Fruit fly (Drosophila melanogaster) whole organism, adult: ENCODE results near the gene CG42750.
A peak's percentile ranks its signal among the peaks of the same experiment; 100 is the strongest.

Experiments used
- CG11617 ChIP-seq: fragments of 200-800 bp; sonication (Bioruptor generic); optimal IDR thresholded peaks from 2 replicates; lab custom pipeline; 2017; ENCODE audit warnings: mild to moderate bottlenecking, missing biosample characterization, missing genetic modification reagents, missing genetic modification characterization
- CG12768 ChIP-seq: fragments of 200-800 bp; sonication (Bioruptor generic); optimal IDR thresholded peaks from 2 replicates; lab custom pipeline; 2017; ENCODE audit warnings: missing biosample characterization, missing genetic modification characterization, mild to moderate bottlenecking, moderate library complexity, missing genetic modification reagents
- CG14711 ChIP-seq: fragments of 200-800 bp; sonication (Bioruptor generic); optimal IDR thresholded peaks from 2 replicates; lab custom pipeline; 2018; ENCODE audit warnings: missing biosample characterization, mild to moderate bottlenecking, missing genetic modification characterization, moderate library complexity
- CG1620 ChIP-seq: fragments of 200-800 bp; sonication (Bioruptor generic); optimal IDR thresholded peaks from 2 replicates; lab custom pipeline; 2016; ENCODE audit warnings: missing biosample characterization, missing genetic modification characterization
- CG33017 ChIP-seq: fragments of 200-800 bp; sonication (Bioruptor generic); optimal IDR thresholded peaks from 2 replicates; lab custom pipeline; 2018; ENCODE audit warnings: missing biosample characterization, mild to moderate bottlenecking, missing genetic modification characterization, moderate library complexity
- CG5204 ChIP-seq: fragments of 200-800 bp; sonication (Bioruptor generic); optimal IDR thresholded peaks from 2 replicates; lab custom pipeline; 2016; ENCODE audit warnings: missing biosample characterization, missing genetic modification characterization
- CG7045 ChIP-seq: fragments of 200-800 bp; sonication (Bioruptor generic); optimal IDR thresholded peaks from 2 replicates; lab custom pipeline; 2017; ENCODE audit warnings: missing biosample characterization, mild to moderate bottlenecking, missing genetic modification characterization
- CG7101 ChIP-seq: fragments of 200-800 bp; sonication (Bioruptor generic); optimal IDR thresholded peaks from 2 replicates; lab custom pipeline; 2018; ENCODE audit warnings: missing biosample characterization, mild to moderate bottlenecking, missing genetic modification characterization, moderate library complexity
- Clk ChIP-seq: fragments of 200-800 bp; sonication (Bioruptor generic); optimal IDR thresholded peaks from 2 replicates; lab custom pipeline; 2017; ENCODE audit warnings: missing biosample characterization, missing genetic modification characterization
- Crg-1 ChIP-seq: fragments of 200-800 bp; sonication (Bioruptor generic); optimal IDR thresholded peaks from 2 replicates; lab custom pipeline; 2016; ENCODE audit warnings: missing biosample characterization, missing genetic modification characterization
- Hr96 ChIP-seq: fragments of 200-800 bp; sonication (Bioruptor generic); optimal IDR thresholded peaks from 2 replicates; lab custom pipeline; 2016; ENCODE audit warnings: missing biosample characterization, missing genetic modification characterization
- Mnt ChIP-seq: fragments of 200-800 bp; sonication (Bioruptor generic); optimal IDR thresholded peaks from 2 replicates; lab custom pipeline; 2016; ENCODE audit warnings: missing biosample characterization, mild to moderate bottlenecking, missing genetic modification characterization
- bab1 ChIP-seq: fragments of 200-800 bp; sonication (Bioruptor generic); optimal IDR thresholded peaks from 3 replicates; lab custom pipeline; 2019; ENCODE audit warnings: missing biosample characterization, mild to moderate bottlenecking, missing genetic modification characterization, moderate library complexity
- cic ChIP-seq: fragments of 200-800 bp; sonication (Bioruptor generic); optimal IDR thresholded peaks from 2 replicates; lab custom pipeline; 2017; ENCODE audit warnings: missing biosample characterization, mild to moderate bottlenecking, missing genetic modification characterization, moderate library complexity
- cnc ChIP-seq, 2 experiments: fragments of >200 bp; optimal IDR thresholded peaks; 2 replicates each; lab custom pipeline; 2017
- kay ChIP-seq: fragments of 200-800 bp; sonication (Bioruptor generic); peaks from one replicate; lab custom pipeline; 2016; ENCODE audit warnings: missing biosample characterization, missing genetic modification characterization, borderline replicate concordance
- ovo ChIP-seq: fragments of 200-800 bp; sonication (Bioruptor generic); optimal IDR thresholded peaks from 2 replicates; lab custom pipeline; 2016; ENCODE audit warnings: missing biosample characterization, missing genetic modification characterization
- pad ChIP-seq: fragments of 200-800 bp; sonication (Bioruptor generic); optimal IDR thresholded peaks from 3 replicates; lab custom pipeline; 2017; ENCODE audit warnings: missing biosample characterization, missing genetic modification characterization, mild to moderate bottlenecking, moderate library complexity, missing genetic modification reagents
- tj ChIP-seq: fragments of 200-800 bp; sonication (Bioruptor generic); optimal IDR thresholded peaks from 3 replicates; lab custom pipeline; 2017; ENCODE audit warnings: missing biosample characterization, mild to moderate bottlenecking, missing genetic modification characterization, moderate library complexity
- toe ChIP-seq: fragments of 200-800 bp; sonication (Bioruptor generic); optimal IDR thresholded peaks from 2 replicates; lab custom pipeline; 2016; ENCODE audit warnings: missing biosample characterization, missing genetic modification characterization

Gene CG42750

DNA sequence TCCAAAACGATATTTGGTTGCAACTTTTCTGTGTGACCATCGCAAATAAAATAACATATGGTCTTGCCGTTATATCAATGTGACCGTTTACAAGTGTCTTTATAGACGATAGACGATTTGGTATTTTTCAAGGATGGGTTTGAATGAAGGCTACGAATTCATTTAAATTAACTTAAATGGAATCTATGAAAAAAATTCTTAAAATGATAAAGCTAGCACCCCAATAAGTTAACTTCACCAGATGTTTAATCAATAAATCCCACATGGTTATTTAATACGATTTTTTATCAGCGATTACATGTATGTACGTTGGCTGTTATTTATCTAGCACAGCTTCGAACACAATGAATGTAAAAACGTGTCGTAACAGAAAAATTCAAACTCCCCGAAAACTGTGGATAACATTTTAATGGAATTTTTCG, 116.9 kb downstream of the CG42750 start:
- TF ChIP-seq CG11617 (GFP tag; lab: Kevin White, UChicago): no peak
- no peak for TF ChIP-seq tj (GFP tag; lab: Kevin White, UChicago)
- TF ChIP-seq kay: no peak
- TF ChIP-seq bab1: no peak
- TF ChIP-seq cnc (optimal IDR thresholded peaks at IDR 0.05; lab: Kevin White, UChicago): no peak
- TF ChIP-seq Mnt (GFP tag; lab: Kevin White, UChicago): no peak
- no peak for TF ChIP-seq cic
- TF ChIP-seq CG5204 (GFP tag; lab: Kevin White, UChicago): no peak
- TF ChIP-seq CG12768 (GFP tag; lab: Kevin White, UChicago): no peak
- TF ChIP-seq CG33017 (tag; lab: Kevin White, UChicago): no peak
- TF ChIP-seq toe: no peak
- no peak for TF ChIP-seq CG14711 (tag; lab: Kevin White, UChicago)

- TF ChIP-seq CG12768 (GFP tag; lab: Kevin White, UChicago) (no peak), pad (GFP tag; lab: Kevin White, UChicago) (peak; percentile 89)
Observed at dm6 chr2L:18155877-18156276, 119.7 kb downstream of the CG42750 start, which contains the start of gene CG5783. TSS of gene CG5783 (plus strand) at chr2L:18156043.

DNA sequence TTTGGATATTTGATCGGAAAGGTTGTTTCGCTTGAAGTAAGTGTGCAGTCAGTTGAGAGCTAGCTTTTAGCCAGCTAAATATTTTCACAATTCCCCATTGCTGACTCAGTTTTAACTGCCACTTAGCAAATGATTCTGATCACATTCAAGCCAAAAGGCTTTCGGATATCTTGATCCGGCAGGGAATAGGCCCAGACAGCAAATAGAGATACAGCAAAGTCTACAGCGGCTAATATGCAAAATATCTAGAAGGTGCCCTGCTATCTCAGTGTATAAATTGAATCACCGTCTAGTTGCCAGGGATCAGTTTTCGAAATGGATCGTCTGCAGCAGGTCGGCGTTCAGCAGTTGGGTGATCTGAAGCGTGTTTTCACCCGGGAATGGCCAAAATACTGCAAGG, 121.0 kb downstream of the CG42750 start, which contains the start of gene CG15155:
CG15155 (plus strand) TSS at position 301 of the 400 bp plus-strand sequence.
- TF ChIP-seq pad (GFP tag; lab: Kevin White, UChicago): no peak
- TF ChIP-seq cnc (optimal IDR thresholded peaks at IDR 0.05; lab: Kevin White, UChicago): no peak
- no peak for TF ChIP-seq bab1
- no peak for TF ChIP-seq kay
- no peak for TF ChIP-seq CG7045 (GFP tag; lab: Kevin White, UChicago)
- TF ChIP-seq Crg-1 (GFP tag; lab: Kevin White, UChicago): no peak
- no peak for TF ChIP-seq Clk (GFP tag; lab: Kevin White, UChicago)
- TF ChIP-seq toe: no peak
- TF ChIP-seq Mnt (GFP tag; lab: Kevin White, UChicago): no peak
- no peak for TF ChIP-seq CG11617 (GFP tag; lab: Kevin White, UChicago)
- TF ChIP-seq cic: no peak
- TF ChIP-seq Hr96 (GFP tag; lab: Kevin White, UChicago): no peak
- TF ChIP-seq CG33017 (tag; lab: Kevin White, UChicago): no peak
- TF ChIP-seq CG12768 (GFP tag; lab: Kevin White, UChicago): no peak

- TF ChIP-seq Crg-1 (GFP tag; lab: Kevin White, UChicago) (no peak), CG5204 (GFP tag; lab: Kevin White, UChicago) (no peak), cnc (optimal IDR thresholded peaks at IDR 0.05; lab: Kevin White, UChicago) (no peak), CG11617 (GFP tag; lab: Kevin White, UChicago) (peak; percentile 66), ovo (GFP tag; lab: Kevin White, UChicago) (no peak), Hr96 (GFP tag; lab: Kevin White, UChicago) (no peak), toe (peak; percentile 25), CG7101 (peak; percentile 74), CG14711 (tag; lab: Kevin White, UChicago) (peak; percentile 54), Mnt (GFP tag; lab: Kevin White, UChicago) (no peak), CG7045 (GFP tag; lab: Kevin White, UChicago) (peak; percentile 76), cic (peak; percentile 54), pad (GFP tag; lab: Kevin White, UChicago) (peak; percentile 10), kay (no peak), Clk (GFP tag; lab: Kevin White, UChicago) (no peak), tj (GFP tag; lab: Kevin White, UChicago) (no peak), CG1620 (GFP tag; lab: Kevin White, UChicago) (no peak), bab1 (peak; percentile 78), CG12768 (GFP tag; lab: Kevin White, UChicago) (peak; percentile 73), CG33017 (tag; lab: Kevin White, UChicago) (peak; percentile 77)
Observed at dm6 chr2L:18153068-18153467, 122.5 kb downstream of the CG42750 start, which contains the start of gene CG17681. TSS of gene CG17681 (plus strand) at chr2L:18153123.

- no peak for TF ChIP-seq Hr96 (GFP tag; lab: Kevin White, UChicago)
- peak; percentile 41 for TF ChIP-seq bab1
- peak; percentile 57 for TF ChIP-seq Mnt (GFP tag; lab: Kevin White, UChicago)
- peak; percentile 26 for TF ChIP-seq cic
- TF ChIP-seq CG33017 (tag; lab: Kevin White, UChicago): peak; percentile 8
- TF ChIP-seq CG5204 (GFP tag; lab: Kevin White, UChicago): no peak
- TF ChIP-seq tj (GFP tag; lab: Kevin White, UChicago): peak; percentile 79
- peak; percentile 34 for TF ChIP-seq CG1620 (GFP tag; lab: Kevin White, UChicago)
Observed at dm6 chr2L:18152172-18152639, 123.4 kb downstream of the CG42750 start, which contains the start of gene Socs36E. TSS of gene Socs36E (minus strand) at chr2L:18152417.

dm6 chr2L:18151826-18152138, 123.8 kb downstream of the CG42750 start:
- TF ChIP-seq ovo (GFP tag; lab: Kevin White, UChicago) (peak; percentile 70), pad (GFP tag; lab: Kevin White, UChicago) (no peak), CG7101 (peak; percentile 25), CG11617 (GFP tag; lab: Kevin White, UChicago) (peak; percentile 20), CG14711 (tag; lab: Kevin White, UChicago) (no peak), Crg-1 (GFP tag; lab: Kevin White, UChicago) (peak; percentile 22), CG1620 (GFP tag; lab: Kevin White, UChicago) (peak; percentile 31), Hr96 (GFP tag; lab: Kevin White, UChicago) (no peak), CG5204 (GFP tag; lab: Kevin White, UChicago) (no peak), tj (GFP tag; lab: Kevin White, UChicago) (no peak)
